Worm (Caenorhabditis elegans) whole organism, young adult: ENCODE measurements around the gene F59A6.12.

Experiments used
- B0035.1 ChIP-seq: sonication (generic microtip); optimal IDR thresholded peaks from 2 replicates; lab custom pipeline; 2016; ENCODE audit warnings: missing genetic modification characterization, mild to moderate bottlenecking, missing compliant biosample characterization, missing genotype, missing genetic modification reagents
- B0261.1 ChIP-seq: sonication (generic microtip); optimal IDR thresholded peaks from 2 replicates; lab custom pipeline; 2016; ENCODE audit warnings: mild to moderate bottlenecking, missing genetic modification characterization, moderate library complexity, missing compliant biosample characterization
- D2030.7 ChIP-seq: fragments of 200-800 bp; sonication (Bioruptor generic); IDR thresholded peaks from 2 replicates; pipeline ENCODE4 v1.3.6; 2022; ENCODE audit warnings: missing genetic modification reagents, missing genetic modification characterization, missing compliant biosample characterization
- F22D6.2 ChIP-seq: sonication (generic microtip); optimal IDR thresholded peaks from 2 replicates; lab custom pipeline; 2016; ENCODE audit warnings: mild to moderate bottlenecking, missing genetic modification characterization, missing compliant biosample characterization
- F39B2.1 ChIP-seq: fragments of 200-800 bp; sonication (Bioruptor generic); IDR thresholded peaks from 2 replicates; pipeline ENCODE4 v1.3.6; 2022; ENCODE audit warnings: missing genetic modification reagents, missing genetic modification characterization, missing compliant biosample characterization
- F52B5.7 ChIP-seq: sonication (generic microtip); optimal IDR thresholded peaks from 2 replicates; lab custom pipeline; 2016; ENCODE audit warnings: mild to moderate bottlenecking, missing genetic modification characterization, missing compliant biosample characterization
- F57A8.1 ChIP-seq: fragments of 200-800 bp; sonication (Bioruptor generic); optimal IDR thresholded peaks from 2 replicates; lab custom pipeline; 2018; ENCODE audit warnings: mild to moderate bottlenecking, missing genetic modification characterization, moderate library complexity, missing compliant biosample characterization
- K12H6.12 ChIP-seq: fragments of 200-800 bp; sonication (Bioruptor generic); optimal IDR thresholded peaks from 2 replicates; lab custom pipeline; 2018; ENCODE audit warnings: mild to moderate bottlenecking, missing genetic modification characterization, missing compliant biosample characterization
- Y53F4B.3 ChIP-seq: fragments of 200-800 bp; sonication (Bioruptor generic); IDR thresholded peaks from 2 replicates; pipeline ENCODE4 v1.3.6; 2022; ENCODE audit warnings: missing genetic modification reagents, missing genetic modification characterization, missing compliant biosample characterization
- Y56A3A.18 ChIP-seq: fragments of 200-800 bp; sonication (Bioruptor generic); IDR thresholded peaks from 2 replicates; pipeline ENCODE4 v1.3.6; 2022; ENCODE audit warnings: missing genetic modification reagents, missing genetic modification characterization, missing compliant biosample characterization
- ZK185.1 ChIP-seq: sonication (generic microtip); optimal IDR thresholded peaks from 2 replicates; lab custom pipeline; 2016; ENCODE audit warnings: mild to moderate bottlenecking, missing genetic modification characterization, missing compliant biosample characterization; ENCODE audit not compliant: poor library complexity, severe bottlenecking
- aptf-3 ChIP-seq: fragments of 200-800 bp; sonication (Bioruptor generic); IDR thresholded peaks from 2 replicates; pipeline ENCODE4 v1.3.6; 2022; ENCODE audit warnings: missing genetic modification characterization, missing compliant biosample characterization
- atf-7 ChIP-seq: sonication (generic microtip); optimal IDR thresholded peaks from 2 replicates; lab custom pipeline; 2017; ENCODE audit warnings: mild to moderate bottlenecking, missing genetic modification characterization, missing compliant biosample characterization
- attf-5 ChIP-seq: fragments of 200-800 bp; sonication (Bioruptor generic); optimal IDR thresholded peaks from 2 replicates; lab custom pipeline; 2018; ENCODE audit warnings: mild to moderate bottlenecking, missing genetic modification characterization, missing compliant biosample characterization
- cebp-2 ChIP-seq: fragments of 200-800 bp; sonication (Bioruptor generic); IDR thresholded peaks from 2 replicates; pipeline ENCODE4 v1.3.6; 2022; ENCODE audit warnings: missing genetic modification characterization, missing compliant biosample characterization
- ceh-100 ChIP-seq: fragments of 200-800 bp; sonication (Bioruptor generic); IDR thresholded peaks from 2 replicates; pipeline ENCODE4 v1.3.6; 2022; ENCODE audit warnings: missing genetic modification reagents, missing genetic modification characterization, missing compliant biosample characterization
- die-1 ChIP-seq: sonication (generic microtip); optimal IDR thresholded peaks from 2 replicates; lab custom pipeline; 2016; ENCODE audit warnings: missing genotype, mild to moderate bottlenecking, missing genetic modification characterization, missing compliant biosample characterization
- dox-1 ChIP-seq: fragments of 200-800 bp; sonication (Bioruptor generic); IDR thresholded peaks from 2 replicates; pipeline ENCODE4 v1.3.6; 2022; ENCODE audit warnings: missing genetic modification reagents, missing genetic modification characterization, missing compliant biosample characterization
- dpff-1 ChIP-seq: sonication (generic microtip); optimal IDR thresholded peaks from 2 replicates; lab custom pipeline; 2017; ENCODE audit warnings: mild to moderate bottlenecking, missing genetic modification characterization, missing compliant biosample characterization
- egl-44 ChIP-seq: fragments of 200-800 bp; sonication (Bioruptor generic); IDR thresholded peaks from 2 replicates; pipeline ENCODE4 v1.3.6; 2022; ENCODE audit warnings: missing genetic modification reagents, missing genetic modification characterization, missing compliant biosample characterization
- egrh-3 ChIP-seq: fragments of 200-800 bp; sonication (Bioruptor generic); IDR thresholded peaks from 2 replicates; pipeline ENCODE4 v1.3.6; 2022; ENCODE audit warnings: missing genetic modification reagents, missing genetic modification characterization, missing compliant biosample characterization
- fkh-3 ChIP-seq: sonication (generic microtip); optimal IDR thresholded peaks from 2 replicates; lab custom pipeline; 2016; ENCODE audit warnings: mild to moderate bottlenecking, missing genetic modification characterization, missing compliant biosample characterization
- gei-17 ChIP-seq: fragments of 200-800 bp; sonication (Bioruptor generic); optimal IDR thresholded peaks from 2 replicates; lab custom pipeline; 2018; ENCODE audit warnings: mild to moderate bottlenecking, missing genetic modification characterization, missing compliant biosample characterization
- him-1 ChIP-seq: sonication (generic microtip); optimal IDR thresholded peaks from 2 replicates; lab custom pipeline; 2016; ENCODE audit warnings: missing genotype, missing genetic modification reagents, missing genetic modification characterization, missing compliant biosample characterization
- hmg-1.2 ChIP-seq: fragments of 200-800 bp; sonication (Bioruptor generic); IDR thresholded peaks from 2 replicates; pipeline ENCODE4 v1.3.6; 2022; ENCODE audit warnings: missing genetic modification reagents, missing genetic modification characterization, missing compliant biosample characterization
- hmg-20 ChIP-seq: fragments of 200-800 bp; sonication (Bioruptor generic); IDR thresholded peaks from 2 replicates; pipeline ENCODE4 v1.3.6; 2022; ENCODE audit warnings: missing genetic modification reagents, missing genetic modification characterization, missing compliant biosample characterization
- lag-1 ChIP-seq: fragments of 200-800 bp; sonication (Bioruptor generic); IDR thresholded peaks from 2 replicates; pipeline ENCODE4 v1.3.6; 2022; ENCODE audit warnings: missing genetic modification reagents, missing genetic modification characterization, missing compliant biosample characterization
- let-607 ChIP-seq, 2 experiments: fragments of 200-800 bp in 1 of 2; sonication (Bioruptor generic) in 1 of 2; sonication (generic microtip) in 1 of 2; optimal IDR thresholded peaks; 2 replicates each; lab custom pipeline; 2016 to 2018; ENCODE audit warnings: mild to moderate bottlenecking in 2 of 2, missing compliant biosample characterization in 2 of 2, missing genetic modification characterization in 2 of 2, moderate library complexity in 2 of 2, missing genotype in 1 of 2
- lin-54 ChIP-seq: fragments of 200-800 bp; sonication (Bioruptor generic); optimal IDR thresholded peaks from 2 replicates; lab custom pipeline; 2018; ENCODE audit warnings: mild to moderate bottlenecking, missing genetic modification characterization, missing compliant biosample characterization
- lsl-1 ChIP-seq: fragments of 200-800 bp; sonication (Bioruptor generic); optimal IDR thresholded peaks from 2 replicates; lab custom pipeline; 2018; ENCODE audit warnings: mild to moderate bottlenecking, missing genetic modification characterization, moderate library complexity, missing compliant biosample characterization
- lsy-27 ChIP-seq: sonication (generic microtip); optimal IDR thresholded peaks from 2 replicates; lab custom pipeline; 2017; ENCODE audit warnings: missing genetic modification characterization, mild to moderate bottlenecking, missing compliant biosample characterization, antibody characterized with exemption, missing genotype, borderline replicate concordance; ENCODE audit not compliant: insufficient read depth
- madf-3 ChIP-seq: fragments of 200-800 bp; sonication (Bioruptor generic); IDR thresholded peaks from 2 replicates; pipeline ENCODE4 v1.3.6; 2022; ENCODE audit warnings: missing genetic modification reagents, missing genetic modification characterization, missing compliant biosample characterization
- nhr-90 ChIP-seq: sonication (generic microtip); optimal IDR thresholded peaks from 2 replicates; lab custom pipeline; 2016; ENCODE audit warnings: missing genotype, mild to moderate bottlenecking, missing genetic modification characterization, missing compliant biosample characterization
- pha-4 ChIP-seq: fragments of 150-350 bp; sonication (generic microtip); optimal IDR thresholded peaks from 2 replicates; lab custom pipeline; 2014; ENCODE audit warnings: missing biosample characterization, missing genetic modification reagents, missing genetic modification characterization
- repo-1 ChIP-seq: sonication (generic microtip); optimal IDR thresholded peaks from 2 replicates; lab custom pipeline; 2017; ENCODE audit warnings: mild to moderate bottlenecking, missing genetic modification characterization, missing compliant biosample characterization
- rpc-1 ChIP-seq, 2 experiments: fragments of 150-350 bp in 1 of 2; sonication (generic microtip) in 1 of 2; optimal IDR thresholded peaks; 2 replicates each; lab custom pipeline; 2014 to 2018; ENCODE audit warnings: missing biosample characterization in 1 of 2, missing genetic modification characterization in 1 of 2, missing genetic modification reagents in 1 of 2, missing genotype in 1 of 2
- sdz-38 ChIP-seq: sonication (generic microtip); optimal IDR thresholded peaks from 2 replicates; lab custom pipeline; 2016; ENCODE audit warnings: missing genotype, missing genetic modification characterization, missing compliant biosample characterization
- sea-2 ChIP-seq: fragments of 200-800 bp; sonication (Bioruptor generic); IDR thresholded peaks from 2 replicates; pipeline ENCODE4 v1.3.6; 2022; ENCODE audit warnings: missing genetic modification characterization, missing compliant biosample characterization
- snpc-4 ChIP-seq, 5 experiments: fragments of 150-350 bp in 1 of 5; sonication (generic microtip) in 4 of 5; optimal IDR thresholded peaks; 2 replicates each; lab custom pipeline; 2014 to 2018; ENCODE audit warnings: missing genetic modification characterization in 5 of 5, missing biosample characterization in 3 of 5, antibody characterized with exemption in 2 of 5, mild to moderate bottlenecking in 2 of 5, missing compliant biosample characterization in 2 of 5, missing genotype in 2 of 5, moderate library complexity in 2 of 5, missing genetic modification reagents in 1 of 5
- sptf-2 ChIP-seq: fragments of 200-800 bp; sonication (Bioruptor generic); optimal IDR thresholded peaks from 2 replicates; lab custom pipeline; 2018; ENCODE audit warnings: mild to moderate bottlenecking, missing genetic modification characterization, missing compliant biosample characterization
- tbp1 ChIP-seq: fragments of 200-800 bp; sonication (Bioruptor generic); optimal IDR thresholded peaks from 2 replicates; lab custom pipeline; 2018; ENCODE audit warnings: mild to moderate bottlenecking, missing genetic modification characterization, missing compliant biosample characterization
- tbx-9 ChIP-seq: sonication (generic microtip); optimal IDR thresholded peaks from 2 replicates; lab custom pipeline; 2016; ENCODE audit warnings: borderline replicate concordance, missing genetic modification characterization, inconsistent platforms, missing compliant biosample characterization
- unc-62 ChIP-seq: fragments of 150-350 bp; optimal IDR thresholded peaks from 2 replicates; lab custom pipeline; 2014; ENCODE audit warnings: missing biosample characterization, missing genetic modification reagents, missing genetic modification characterization
- zfh-2 ChIP-seq: fragments of 200-800 bp; sonication (Bioruptor generic); conservative IDR thresholded peaks from 2 replicates; pipeline ENCODE4 v1.3.6; 2022; ENCODE audit warnings: missing genetic modification reagents, missing genetic modification characterization, missing compliant biosample characterization
- ztf-18 ChIP-seq: sonication (generic microtip); optimal IDR thresholded peaks from 2 replicates; lab custom pipeline; 2016; ENCODE audit warnings: missing genotype, mild to moderate bottlenecking, missing genetic modification characterization, missing compliant biosample characterization
- ztf-22 ChIP-seq: fragments of 200-800 bp; sonication (Bioruptor generic); optimal IDR thresholded peaks from 2 replicates; lab custom pipeline; 2018; ENCODE audit warnings: mild to moderate bottlenecking, missing genetic modification characterization, moderate library complexity, missing compliant biosample characterization
- ztf-25 ChIP-seq: fragments of 200-800 bp; sonication (Bioruptor generic); IDR thresholded peaks from 2 replicates; pipeline ENCODE4 v1.3.6; 2022; ENCODE audit warnings: missing genetic modification reagents, missing genetic modification characterization, missing compliant biosample characterization

F59A6.12 gene

ce11 chrII:5032669-5033068 is 20.8 kb upstream of the F59A6.12 start (continued):
- TF ChIP-seq ceh-100 (peak; percentile 70), madf-3 (GFP tag; lab: Robert Waterston, UW) (no peak), lag-1 (GFP tag; lab: Robert Waterston, UW) (no peak), atf-7 (tag; lab: Kevin White, UChicago) (peak; percentile 53), ztf-18 (tag; lab: Kevin White, UChicago) (peak; percentile 55), rpc-1 (optimal IDR thresholded peaks at IDR 0.05; lab: Kevin White, UChicago) (peak; percentile 87), rpc-1 (tag; optimal IDR thresholded peaks at IDR 0.05; lab: Kevin White, UChicago) (peak; percentile 83), egl-44 (GFP tag; lab: Robert Waterston, UW) (peak; percentile 79; the same call in 1 of the 2 replicates), pha-4 (tag; lab: Kevin White, UChicago) (no peak), zfh-2 (GFP tag; lab: Robert Waterston, UW) (no peak; the same call in 1 of the 2 replicates), fkh-3 (tag; lab: Kevin White, UChicago) (no peak), hmg-1.2 (GFP tag; lab: Robert Waterston, UW) (peak; percentile 66), nhr-90 (peak; percentile 76), repo-1 (tag; lab: Kevin White, UChicago) (peak; percentile 44), B0035.1 (peak; percentile 43), ztf-25 (GFP tag; lab: Robert Waterston, UW) (peak; percentile 90; the same call in 1 of the 2 replicates), sdz-38 (tag; lab: Kevin White, UChicago) (no peak), tbx-9 (tag; lab: Kevin White, UChicago) (no peak), F22D6.2 (tag; lab: Kevin White, UChicago) (no peak), cebp-2 (GFP tag; lab: Robert Waterston, UW) (peak; percentile 89), ztf-22 (GFP tag; lab: Kevin White, UChicago) (no peak), tbp1 (GFP tag; lab: Kevin White, UChicago) (peak; percentile 98), dpff-1 (tag; lab: Kevin White, UChicago) (no peak), F57A8.1 (GFP tag; lab: Kevin White, UChicago) (no peak), let-607 (tag; optimal IDR thresholded peaks at IDR 0.05; lab: Kevin White, UChicago) (peak in 1 of 2 experiments; percentile 1), aptf-3 (GFP tag; lab: Robert Waterston, UW) (0 out of 2 replicates have a peak, but pooled peaks have one; percentile 16), sea-2 (GFP tag; lab: Robert Waterston, UW) (no peak), Y56A3A.18 (GFP tag; lab: Robert Waterston, UW) (0 out of 2 replicates have a peak, but pooled peaks have one; percentile 37), unc-62 (GFP tag; lab: Kevin White, UChicago) (no peak), egrh-3 (GFP tag; lab: Robert Waterston, UW) (peak; percentile 39; the same call in 1 of the 2 replicates), hmg-20 (GFP tag; lab: Robert Waterston, UW) (peak; percentile 86), lsl-1 (GFP tag; lab: Kevin White, UChicago) (peak; percentile 60), F39B2.1 (no peak), lsy-27 (tag; lab: Kevin White, UChicago) (peak; percentile 68), snpc-4 (GFP tag; optimal IDR thresholded peaks at IDR 0.05; lab: Kevin White, UChicago) (peak; percentile 34), snpc-4 (tag; optimal IDR thresholded peaks at IDR 0.05; lab: Kevin White, UChicago) (peak in 3 of 4 experiments; percentile 48 to 70 (median 69)), B0261.1 (tag; lab: Kevin White, UChicago) (peak; percentile 93), ZK185.1 (tag; lab: Kevin White, UChicago) (peak; percentile 77), attf-5 (peak; percentile 67), gei-17 (no peak), him-1 (tag; lab: Kevin White, UChicago) (peak; percentile 38), D2030.7 (peak; percentile 47; the same call in 1 of the 2 replicates), lin-54 (peak; percentile 76), Y53F4B.3 (no peak; the same call in 1 of the 2 replicates), sptf-2 (peak; percentile 30), K12H6.12 (peak; percentile 36), die-1 (peak; percentile 81), dox-1 (peak; percentile 82), F52B5.7 (peak; percentile 70)
